Fruit fly (Drosophila melanogaster): Measurements from ENCODE around the gene Bcs1.
A peak's percentile ranks its signal among the peaks of the same experiment; 100 is the strongest.

The Bcs1 gene

DNA sequence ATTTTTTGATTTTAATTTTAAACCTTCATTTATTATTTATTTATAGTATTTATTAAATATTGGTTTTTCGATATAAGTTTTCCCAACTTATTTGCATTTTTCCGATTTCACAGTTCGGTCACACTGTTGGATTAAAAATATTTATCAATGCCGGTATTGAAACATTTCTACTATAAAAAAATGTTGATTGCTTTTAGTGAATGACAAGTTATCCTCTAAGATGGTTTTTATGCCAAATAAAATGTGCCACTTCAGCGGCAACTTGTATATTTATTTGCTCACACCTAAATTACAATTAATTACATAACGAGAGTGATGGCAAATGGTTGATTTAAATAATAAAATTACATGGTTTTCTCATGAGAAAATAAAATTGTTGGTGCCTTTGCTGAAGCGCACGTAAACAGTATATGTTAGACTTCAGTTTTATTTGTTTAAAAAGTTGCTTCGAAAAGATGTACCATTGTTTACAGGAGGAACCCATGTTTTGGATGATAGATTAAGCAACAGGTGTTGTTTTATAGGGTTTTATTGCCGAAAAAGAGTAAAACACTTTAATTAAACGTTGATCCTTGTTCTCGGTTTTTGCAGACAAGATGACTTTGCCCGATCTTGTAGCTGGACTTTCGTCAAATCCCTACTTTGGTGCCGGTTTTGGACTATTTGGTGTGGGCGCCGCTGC, at the start of gene Bcs1:
TSS of gene Bcs1 (plus strand) at position 108 of the 682 bp plus-strand sequence.
- TF ChIP-seq CG8478 (optimal IDR thresholded peaks at IDR 0.05) (no peak), CTCF (optimal IDR thresholded peaks at IDR 0.05) (no peak)

DNA sequence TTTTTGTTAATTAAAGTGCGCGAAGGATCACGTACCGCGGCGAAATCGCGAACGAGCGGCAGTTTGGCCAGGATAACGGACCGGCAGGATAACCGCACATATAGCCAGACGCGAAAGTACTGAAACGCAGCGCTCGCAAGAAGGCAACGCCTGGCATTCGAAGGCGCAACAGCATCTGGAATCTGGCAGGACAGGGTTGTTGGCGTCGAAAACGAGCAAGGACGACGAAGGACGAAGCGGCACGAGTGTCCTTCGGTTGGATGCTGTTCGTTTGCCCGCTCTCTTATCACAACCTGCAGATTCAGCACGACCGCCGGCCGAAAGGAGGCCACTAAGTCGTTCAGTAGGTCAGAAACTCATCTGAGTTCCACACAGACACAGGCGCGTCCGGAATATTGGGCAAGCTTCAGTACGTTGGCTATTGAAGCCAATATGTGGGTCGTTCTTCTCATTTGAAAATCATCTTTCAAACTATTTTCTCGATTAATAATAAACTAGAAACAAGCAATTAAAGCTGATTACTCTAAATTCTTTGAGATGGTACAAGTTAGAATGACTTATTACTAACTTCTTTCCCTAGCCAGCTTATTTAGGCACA, 42.2 kb upstream of the Bcs1 start, which contains the start of gene CG44153:
TSS of gene CG44153 (minus strand) at position 75 of the 598 bp plus-strand sequence.
- TF ChIP-seq CG8478 (optimal IDR thresholded peaks at IDR 0.05) (no peak), CTCF (optimal IDR thresholded peaks at IDR 0.05) (no peak)

DNA sequence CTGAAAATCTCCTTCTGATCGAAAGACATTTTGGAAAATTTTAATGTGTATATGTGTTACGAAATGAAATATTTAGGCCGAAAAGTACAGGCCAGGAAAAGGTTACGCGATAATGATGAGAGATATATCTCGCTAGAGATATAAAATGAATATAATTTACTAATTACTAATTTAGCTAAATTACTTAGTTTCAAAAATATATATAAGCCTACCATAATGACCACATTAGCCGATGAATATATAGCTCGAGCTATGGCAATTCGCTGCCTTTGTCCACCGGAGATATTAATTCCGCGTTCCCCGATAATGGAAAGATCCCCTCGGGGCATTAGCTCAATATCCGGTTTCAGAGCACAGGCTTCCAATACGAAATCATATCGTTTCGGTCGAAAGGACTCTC, 31.1 kb upstream of the Bcs1 start, which contains the start of gene Fum4:
TSS of gene Fum4 (minus strand) at position 101 of the 400 bp plus-strand sequence.
- TF ChIP-seq CTCF (optimal IDR thresholded peaks at IDR 0.05) (no peak), CG8478 (optimal IDR thresholded peaks at IDR 0.05) (no peak)

- TF ChIP-seq CTCF (optimal IDR thresholded peaks at IDR 0.05), result no peak
- TF ChIP-seq CG8478 (optimal IDR thresholded peaks at IDR 0.05), result no peak
Observed at dm6 chr2L:10198911-10199310, 23.5 kb upstream of the Bcs1 start, which contains the start of gene Sur. Gene Sur (minus strand): TSS chr2L:10199117.

DNA sequence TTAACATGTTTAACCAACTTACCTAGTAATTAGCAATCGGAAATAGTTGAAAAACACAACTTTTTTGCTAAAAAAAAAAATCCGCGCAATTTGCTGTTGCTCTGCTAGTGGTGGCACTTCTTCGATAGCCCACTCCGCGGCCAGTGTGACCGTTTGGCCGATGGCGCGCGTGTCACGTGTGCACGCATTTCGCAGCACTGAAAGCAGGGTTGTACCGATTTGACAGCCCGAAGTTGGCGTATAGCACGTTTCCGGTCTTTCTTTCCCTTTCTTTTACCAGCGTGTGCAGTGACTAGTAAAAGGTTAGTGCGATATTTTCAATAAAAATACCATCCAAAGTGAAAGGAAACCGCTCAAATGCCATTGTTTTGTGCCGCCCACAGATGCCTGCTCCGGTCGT, 21.6 kb upstream of the Bcs1 start, which contains the start of the genes Ripalpha and RpL7:
TSS of gene Ripalpha (minus strand) at position 128 of the 400 bp plus-strand sequence.
TSS of gene RpL7 (plus strand) at position 158 of the 400 bp plus-strand sequence.
- peak; percentile 34 to 52 for TF ChIP-seq CTCF (optimal IDR thresholded peaks at IDR 0.05)
- no peak for TF ChIP-seq CG8478 (optimal IDR thresholded peaks at IDR 0.05)

DNA sequence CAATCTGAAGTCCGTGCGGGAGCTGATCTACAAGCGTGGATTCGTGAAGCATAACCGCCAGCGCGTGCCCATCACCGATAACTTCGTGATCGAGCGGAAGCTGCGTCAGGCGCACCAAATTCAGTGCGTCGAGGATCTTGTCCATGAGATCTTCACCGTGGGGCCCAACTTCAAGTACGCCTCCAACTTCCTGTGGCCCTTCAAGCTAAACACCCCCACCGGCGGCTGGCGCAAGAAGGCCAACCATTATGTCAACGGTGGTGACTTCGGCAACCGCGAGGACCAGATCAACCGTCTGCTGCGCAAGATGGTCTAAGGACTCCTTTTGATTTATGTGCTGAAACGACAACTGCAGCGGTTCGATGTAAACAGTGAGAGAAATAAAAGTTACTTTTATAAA, 20.7 kb upstream of the Bcs1 start:
- TF ChIP-seq CG8478 (optimal IDR thresholded peaks at IDR 0.05), result no peak
- TF ChIP-seq CTCF (optimal IDR thresholded peaks at IDR 0.05), result no peak

DNA sequence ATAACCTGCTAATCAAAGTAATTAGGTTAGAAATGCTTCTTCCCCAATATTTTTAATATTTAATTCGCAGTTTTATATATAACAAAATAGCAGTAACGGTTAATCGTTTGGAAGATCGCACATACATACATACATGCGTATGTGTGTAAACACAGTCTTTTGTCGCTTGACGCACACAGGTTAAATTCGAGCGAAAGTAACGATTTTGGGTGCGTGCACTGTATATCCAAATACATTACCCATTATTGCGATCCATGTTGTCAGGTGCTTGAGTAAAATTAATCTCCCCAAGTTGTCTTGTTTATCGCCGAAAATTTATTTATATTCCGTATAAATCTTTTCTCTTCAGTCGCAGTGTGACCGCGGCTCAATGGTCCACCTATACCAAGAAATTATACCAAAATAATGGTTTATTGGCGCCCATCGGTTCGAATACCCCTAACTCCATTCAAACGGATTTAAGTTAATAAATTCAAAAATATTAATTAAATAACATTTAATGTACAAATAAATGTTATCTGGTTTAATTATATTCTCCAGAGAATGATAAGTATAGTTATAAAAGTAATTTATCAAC, 18.4 kb upstream of the Bcs1 start, which contains the start of gene CG34159:
TSS of gene CG34159 (minus strand) at position 385 of the 577 bp plus-strand sequence.
- TF ChIP-seq CG8478 (optimal IDR thresholded peaks at IDR 0.05) (no peak), CTCF (optimal IDR thresholded peaks at IDR 0.05) (no peak)

- TF ChIP-seq CTCF (optimal IDR thresholded peaks at IDR 0.05), result no peak
Observed at dm6 chr2L:10205940-10206339, 16.5 kb upstream of the Bcs1 start.

DNA sequence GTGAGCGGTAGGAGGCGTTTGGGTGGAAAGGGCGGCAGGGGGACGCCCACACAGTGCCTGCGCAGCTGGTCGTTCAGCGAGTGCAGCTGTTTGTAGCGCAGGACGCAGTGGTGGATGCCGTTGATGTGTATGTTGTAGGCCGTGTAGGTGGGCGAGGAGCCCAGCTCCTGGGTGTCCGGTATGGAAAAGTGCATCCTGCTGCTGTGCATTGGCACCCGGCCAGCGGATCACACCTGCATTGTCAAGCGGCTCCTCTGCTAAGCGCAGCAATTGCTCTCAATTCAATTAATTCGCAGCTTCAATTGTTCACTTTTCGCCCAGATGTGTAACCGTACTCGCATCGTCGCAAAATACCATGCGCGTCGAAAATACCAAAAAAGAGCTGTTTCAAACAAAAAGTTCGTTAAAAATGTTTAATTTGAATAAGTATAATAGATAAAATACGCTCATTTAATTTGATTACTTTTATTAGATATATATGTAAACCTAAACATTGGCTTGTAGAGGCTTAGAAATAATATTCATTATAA, 15.8 kb upstream of the Bcs1 start, which contains the start of gene Snx17:
TSS of gene Snx17 (minus strand) at position 329 of the 530 bp plus-strand sequence.
- TF ChIP-seq CTCF (optimal IDR thresholded peaks at IDR 0.05) (no peak), CG8478 (optimal IDR thresholded peaks at IDR 0.05) (no peak)

DNA sequence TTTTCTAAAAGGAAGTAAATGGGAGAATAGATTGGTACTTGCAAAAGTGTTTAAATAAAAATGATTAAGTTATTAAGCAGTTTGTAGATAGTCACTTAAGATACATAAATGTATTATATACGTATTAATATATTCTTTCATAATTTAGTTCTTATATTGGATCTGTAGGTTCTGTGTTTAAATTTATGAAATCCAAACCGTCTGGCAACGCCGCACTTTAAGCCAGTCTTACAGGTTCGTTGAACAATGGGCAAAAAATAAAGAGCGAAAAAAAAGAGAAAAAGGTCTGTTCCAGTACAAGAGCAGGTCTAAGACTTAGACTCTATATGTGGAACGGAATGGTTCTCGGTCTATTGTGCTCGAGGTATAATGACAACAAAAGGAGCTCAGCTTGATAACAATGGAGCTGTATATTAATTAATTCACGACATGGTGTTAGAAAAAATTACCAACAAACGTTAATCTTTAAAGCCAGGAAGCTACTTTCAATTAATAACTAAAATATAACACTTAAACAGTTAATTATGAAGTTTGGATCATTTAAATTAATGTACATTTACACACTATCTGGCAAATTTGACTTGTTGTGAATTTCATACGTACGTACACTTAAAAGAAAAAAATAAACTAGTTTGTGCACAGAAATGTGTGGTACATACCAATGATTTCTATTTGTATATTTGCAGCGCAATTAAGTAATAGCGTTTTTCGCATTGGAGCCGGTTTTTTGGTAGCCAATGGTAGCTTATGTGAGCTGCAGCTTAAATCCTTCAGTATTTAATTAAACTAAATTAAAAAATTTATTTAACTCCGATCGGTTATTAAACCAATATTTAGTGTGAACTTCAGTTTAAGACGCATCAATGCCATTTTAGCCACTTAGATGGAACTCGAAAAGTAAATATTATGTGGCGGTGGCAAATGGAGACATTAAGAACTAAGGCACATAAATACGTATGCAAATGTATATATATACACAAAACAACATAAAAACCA, 13.4 kb upstream of the Bcs1 start, which contains the start of gene CG5731:
TSS of gene CG5731 (minus strand) at position 946 of the 996 bp plus-strand sequence.
- no peak for TF ChIP-seq CTCF (optimal IDR thresholded peaks at IDR 0.05)
- no peak for TF ChIP-seq CG8478 (optimal IDR thresholded peaks at IDR 0.05)

DNA sequence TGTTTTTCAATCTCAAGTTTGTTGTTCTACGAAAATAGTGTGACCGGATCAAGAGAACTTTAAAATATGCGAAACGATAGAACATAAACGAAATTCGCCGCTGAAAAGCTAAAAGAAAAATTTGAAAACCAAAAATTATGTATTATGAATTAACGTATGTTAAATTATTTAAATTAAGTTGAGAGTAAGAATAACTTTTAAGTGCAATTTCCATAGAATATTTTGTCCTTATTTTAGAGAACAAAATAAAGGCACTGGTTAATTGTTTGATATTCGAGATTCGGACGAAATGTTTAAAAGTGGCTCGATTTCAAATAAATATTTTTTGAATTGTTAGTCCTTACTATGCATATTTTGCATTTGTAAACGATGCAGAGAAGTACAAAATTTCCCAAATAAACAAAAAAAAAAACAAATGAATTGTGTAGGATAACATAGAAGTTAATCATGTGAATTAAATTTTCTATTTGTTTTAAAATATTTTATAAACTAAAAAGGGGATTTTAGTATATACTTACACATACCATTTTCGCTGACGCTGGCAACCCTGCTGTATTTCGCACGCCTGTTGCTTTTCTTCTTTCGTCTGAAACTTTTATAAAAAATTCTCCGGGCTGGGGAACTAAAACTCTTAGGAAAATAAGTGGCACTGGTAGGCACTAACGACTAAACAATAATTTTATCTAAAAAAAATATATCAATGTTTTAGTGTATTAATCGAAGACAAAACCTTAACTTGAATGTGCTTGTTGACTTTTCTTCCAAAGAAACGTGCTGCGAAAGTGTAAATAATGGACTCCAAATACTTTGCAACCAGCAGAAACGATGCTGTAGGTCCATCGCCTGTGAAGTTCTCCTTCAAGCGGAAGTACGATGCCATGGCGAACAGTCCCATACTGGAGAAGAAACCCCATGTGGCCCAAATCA, 11.6 kb upstream of the Bcs1 start, which contains the start of the genes CG5727 and ath:
TSS of gene CG5727 (minus strand) at position 51 of the 927 bp plus-strand sequence.
TSS of gene ath (plus strand) at position 513 of the 927 bp plus-strand sequence.
- TF ChIP-seq CG8478 (optimal IDR thresholded peaks at IDR 0.05), result no peak
- TF ChIP-seq CTCF (optimal IDR thresholded peaks at IDR 0.05), result no peak

- TF ChIP-seq CTCF (optimal IDR thresholded peaks at IDR 0.05) (no peak), CG8478 (optimal IDR thresholded peaks at IDR 0.05) (no peak)
Observed at dm6 chr2L:10220010-10220409, 2.4 kb upstream of the Bcs1 start.
